Fruit fly (Drosophila melanogaster) Kc167 (cell line): ENCODE measurements around the gene CG16824.

Source experiments
- h ChIP-seq: fragments of >200 bp; optimal IDR thresholded peaks from 3 replicates; lab custom pipeline; 2018; ENCODE audit warnings: missing external identifiers
- psq ChIP-seq: fragments of >200 bp; optimal IDR thresholded peaks from 2 replicates; lab custom pipeline; 2017; ENCODE audit warnings: missing external identifiers

DNA sequence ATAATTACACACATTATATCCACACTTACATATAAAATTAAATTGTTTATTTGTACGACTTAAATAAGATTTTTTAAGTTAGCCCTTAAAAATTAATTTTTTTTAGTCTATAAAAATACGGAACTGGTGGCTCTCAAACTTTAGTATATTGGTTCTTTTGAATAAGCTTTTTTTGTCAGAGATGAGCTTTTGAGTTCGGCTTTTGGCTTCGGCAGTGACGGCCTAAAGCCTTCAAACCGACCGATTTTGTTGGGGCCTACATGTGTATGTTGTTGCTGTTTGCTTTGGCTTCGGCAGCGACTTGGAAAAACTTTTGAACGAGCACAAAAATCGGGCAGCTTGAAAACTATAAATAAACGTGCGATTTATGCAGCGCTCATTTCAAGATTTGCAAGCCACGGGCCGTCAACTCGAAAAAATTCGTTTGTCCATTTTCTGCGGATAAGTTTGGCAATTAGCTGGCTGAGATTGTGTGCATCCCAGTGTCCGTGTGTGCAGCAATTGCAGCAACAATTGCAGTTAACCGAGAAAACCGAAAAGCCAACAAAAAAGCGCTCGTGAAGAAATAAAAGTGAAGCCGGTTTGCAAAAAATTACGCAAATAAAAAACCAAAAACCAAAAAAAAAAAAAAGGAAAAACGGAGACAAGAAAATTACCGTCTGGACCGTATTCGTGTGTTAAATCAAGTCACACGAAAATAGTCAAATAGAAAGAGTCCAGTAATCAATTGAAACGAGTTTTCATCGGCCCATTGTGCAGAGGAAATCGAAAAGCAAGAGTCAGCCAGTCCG is 46.8 kb upstream of the CG16824 start, which contains the start of gene CG16820:
- TF ChIP-seq h (lab: Kevin White, UChicago), result no peak
- no peak for TF ChIP-seq psq (lab: Kevin White, UChicago)
